Fruit fly (Drosophila melanogaster): ENCODE measurements around the gene CG33268.

DNA sequence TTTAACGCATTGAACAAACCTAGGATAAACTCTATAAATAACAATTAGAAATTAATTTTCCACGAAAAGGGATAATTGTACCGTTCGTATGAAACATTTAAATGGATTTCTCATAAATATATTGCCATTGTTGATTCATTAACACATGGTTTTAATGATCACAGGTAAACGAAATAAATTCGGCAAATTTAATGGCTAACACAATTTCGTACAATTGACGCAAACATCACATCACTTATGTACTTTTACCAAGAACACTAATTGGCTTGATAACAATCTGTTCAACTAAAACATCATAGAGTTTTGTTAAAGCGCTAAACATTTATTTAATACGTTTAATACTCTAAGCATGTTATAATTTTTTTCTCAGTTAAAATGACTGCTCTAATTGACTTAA, 37.4 kb downstream of the CG33268 start:
- TF ChIP-seq CrebA (GFP tag; optimal IDR thresholded peaks at IDR 0.05; ENCODE audit: borderline replicate concordance) (no peak), foxo (GFP tag; optimal IDR thresholded peaks at IDR 0.05) (no peak), CG32264 (GFP tag; optimal IDR thresholded peaks at IDR 0.05) (no peak), jim (GFP tag; optimal IDR thresholded peaks at IDR 0.05) (no peak), Dfd (GFP tag; optimal IDR thresholded peaks at IDR 0.05) (no peak)

Data from whole organism, wandering third instar larva.